Worm (Caenorhabditis elegans) whole organism, L3 larva: ENCODE data around the gene srz-96.

ENCODE experiments used
- R02D3.7 ChIP-seq: fragments of 150-350 bp; optimal IDR thresholded peaks from 2 replicates; lab custom pipeline; 2014; ENCODE audit warnings: missing biosample characterization, missing genetic modification characterization
- ZK546.5 ChIP-seq: sonication (generic microtip); optimal IDR thresholded peaks from 2 replicates; lab custom pipeline; 2017; ENCODE audit warnings: missing biosample characterization, missing genetic modification characterization
- aly-2 ChIP-seq: fragments of 150-350 bp; optimal IDR thresholded peaks from 2 replicates; lab custom pipeline; 2014; ENCODE audit warnings: missing biosample characterization, missing genetic modification characterization
- ama-1 ChIP-seq: fragments of 150-350 bp; optimal IDR thresholded peaks from 2 replicates; lab custom pipeline; 2018
- ceh-16 ChIP-seq: sonication (generic microtip); optimal IDR thresholded peaks from 2 replicates; lab custom pipeline; 2017; ENCODE audit warnings: missing biosample characterization, missing genetic modification characterization
- ceh-28 ChIP-seq: fragments of 150-350 bp; optimal IDR thresholded peaks from 2 replicates; lab custom pipeline; 2014; ENCODE audit warnings: missing biosample characterization, missing genetic modification reagents, missing genetic modification characterization
- ceh-9 ChIP-seq: sonication (generic microtip); optimal IDR thresholded peaks from 2 replicates; lab custom pipeline; 2018; ENCODE audit warnings: missing biosample characterization, missing genetic modification characterization
- daf-12 ChIP-seq: fragments of 150-350 bp; optimal IDR thresholded peaks from 2 replicates; lab custom pipeline; 2014; ENCODE audit warnings: missing biosample characterization, missing genetic modification reagents, missing genetic modification characterization
- egl-27 ChIP-seq: sonication (generic microtip); optimal IDR thresholded peaks from 4 replicates; lab custom pipeline; 2017; ENCODE audit warnings: missing biosample characterization, missing genetic modification reagents, missing genetic modification characterization
- elt-2 ChIP-seq: sonication (generic microtip); optimal IDR thresholded peaks from 2 replicates; lab custom pipeline; 2016; ENCODE audit warnings: missing genetic modification reagents, mild to moderate bottlenecking, missing genetic modification characterization, missing compliant biosample characterization
- elt-3 ChIP-seq, 3 experiments: fragments of 150-350 bp in 1 of 3; sonication (generic microtip) in 2 of 3; optimal IDR thresholded peaks; 2 replicates in 2 of 3; 4 replicates in 1 of 3; lab custom pipeline; 2014 to 2017; ENCODE audit warnings: missing biosample characterization in 3 of 3, missing genetic modification characterization in 3 of 3
- eor-1 ChIP-seq, 2 experiments: fragments of 150-350 bp; optimal IDR thresholded peaks; 2 replicates each; lab custom pipeline; 2014 to 2018; ENCODE audit warnings: missing biosample characterization in 2 of 2, missing genetic modification characterization in 2 of 2
- fkh-10 ChIP-seq: sonication (generic microtip); optimal IDR thresholded peaks from 2 replicates; lab custom pipeline; 2017; ENCODE audit warnings: missing biosample characterization, missing genetic modification reagents, missing genetic modification characterization
- fkh-2 ChIP-seq: fragments of 150-350 bp; optimal IDR thresholded peaks from 2 replicates; lab custom pipeline; 2014; ENCODE audit warnings: missing biosample characterization, missing genetic modification reagents, missing genetic modification characterization
- fos-1 ChIP-seq: fragments of 150-350 bp; optimal IDR thresholded peaks from 2 replicates; lab custom pipeline; 2014; ENCODE audit warnings: missing biosample characterization, missing genetic modification characterization
- hmg-11 ChIP-seq: sonication (generic microtip); optimal IDR thresholded peaks from 2 replicates; lab custom pipeline; 2016; ENCODE audit warnings: missing genetic modification characterization, missing compliant biosample characterization
- jun-1 ChIP-seq: fragments of 150-350 bp; optimal IDR thresholded peaks from 2 replicates; lab custom pipeline; 2014; ENCODE audit warnings: missing biosample characterization, missing genetic modification reagents, missing genetic modification characterization
- lin-15B ChIP-seq: fragments of 150-350 bp; optimal IDR thresholded peaks from 2 replicates; lab custom pipeline; 2014; ENCODE audit warnings: missing biosample characterization, missing genetic modification characterization
- lin-39 ChIP-seq: fragments of 150-350 bp; optimal IDR thresholded peaks from 2 replicates; lab custom pipeline; 2018; ENCODE audit warnings: missing biosample characterization, missing genetic modification reagents, missing genetic modification characterization
- lsy-12 ChIP-seq: sonication (generic microtip); optimal IDR thresholded peaks from 2 replicates; lab custom pipeline; 2016; ENCODE audit warnings: mild to moderate bottlenecking, missing genetic modification characterization, missing compliant biosample characterization
- mdl-1 ChIP-seq: fragments of 150-350 bp; optimal IDR thresholded peaks from 2 replicates; lab custom pipeline; 2014; ENCODE audit warnings: missing biosample characterization, missing genetic modification characterization
- nfya-1 ChIP-seq: sonication (generic microtip); optimal IDR thresholded peaks from 2 replicates; lab custom pipeline; 2017; ENCODE audit warnings: missing genetic modification characterization, mild to moderate bottlenecking, missing compliant biosample characterization, antibody characterized with exemption, moderate library complexity; ENCODE audit not compliant: insufficient read depth
- nhr-11 ChIP-seq: fragments of 150-350 bp; optimal IDR thresholded peaks from 2 replicates; lab custom pipeline; 2014; ENCODE audit warnings: missing biosample characterization, missing genetic modification characterization
- nhr-12 ChIP-seq: fragments of 150-350 bp; optimal IDR thresholded peaks from 2 replicates; lab custom pipeline; 2014; ENCODE audit warnings: missing biosample characterization, missing genetic modification characterization
- nhr-23 ChIP-seq: fragments of 150-350 bp; optimal IDR thresholded peaks from 2 replicates; lab custom pipeline; 2014; ENCODE audit warnings: missing biosample characterization, missing genetic modification reagents, missing genetic modification characterization
- nhr-237 ChIP-seq: fragments of 150-350 bp; optimal IDR thresholded peaks from 2 replicates; lab custom pipeline; 2014; ENCODE audit warnings: missing biosample characterization, missing genetic modification characterization
- nhr-25 ChIP-seq: sonication (generic microtip); optimal IDR thresholded peaks from 2 replicates; lab custom pipeline; 2017; ENCODE audit warnings: missing biosample characterization, missing genetic modification characterization
- nhr-28 ChIP-seq: fragments of 150-350 bp; optimal IDR thresholded peaks from 2 replicates; lab custom pipeline; 2014; ENCODE audit warnings: missing biosample characterization, missing genetic modification characterization
- nhr-43 ChIP-seq: sonication (generic microtip); optimal IDR thresholded peaks from 2 replicates; lab custom pipeline; 2016; ENCODE audit warnings: mild to moderate bottlenecking, missing genetic modification characterization, missing compliant biosample characterization; ENCODE audit not compliant: poor library complexity, severe bottlenecking
- nhr-76 ChIP-seq: fragments of 150-350 bp; sonication (generic microtip); optimal IDR thresholded peaks from 5 replicates; lab custom pipeline; 2014; ENCODE audit warnings: missing biosample characterization, missing genetic modification characterization
- nhr-77 ChIP-seq: fragments of 150-350 bp; optimal IDR thresholded peaks from 2 replicates; lab custom pipeline; 2014; ENCODE audit warnings: missing biosample characterization, missing genetic modification characterization
- pha-4 ChIP-seq: fragments of 150-350 bp; optimal IDR thresholded peaks from 2 replicates; lab custom pipeline; 2014; ENCODE audit warnings: missing biosample characterization, missing genetic modification reagents, missing genetic modification characterization
- pqm-1 ChIP-seq: fragments of 150-350 bp; optimal IDR thresholded peaks from 2 replicates; lab custom pipeline; 2017; ENCODE audit warnings: missing biosample characterization, missing genetic modification characterization, inconsistent platforms
- sea-2 ChIP-seq: fragments of 150-350 bp; sonication (generic microtip); optimal IDR thresholded peaks from 4 replicates; lab custom pipeline; 2014; ENCODE audit warnings: missing biosample characterization, missing genetic modification reagents, missing genetic modification characterization
- skn-1 ChIP-seq: fragments of 150-350 bp; optimal IDR thresholded peaks from 2 replicates; lab custom pipeline; 2014; ENCODE audit warnings: missing biosample characterization, missing genetic modification characterization
- snpc-4 ChIP-seq: fragments of 150-350 bp; optimal IDR thresholded peaks from 2 replicates; lab custom pipeline; 2014; ENCODE audit warnings: missing biosample characterization, missing genetic modification characterization
- tbx-2 ChIP-seq: sonication (generic microtip); optimal IDR thresholded peaks from 2 replicates; lab custom pipeline; 2016; ENCODE audit warnings: mild to moderate bottlenecking, missing genetic modification characterization, missing compliant biosample characterization
- unc-39 ChIP-seq: sonication (generic microtip); optimal IDR thresholded peaks from 4 replicates; lab custom pipeline; 2017; ENCODE audit warnings: missing biosample characterization, missing genetic modification characterization
- unc-62 ChIP-seq: fragments of 150-350 bp; sonication (generic microtip); optimal IDR thresholded peaks from 4 replicates; lab custom pipeline; 2014; ENCODE audit warnings: missing biosample characterization, missing genetic modification reagents, missing genetic modification characterization
- zag-1 ChIP-seq: fragments of 150-350 bp; optimal IDR thresholded peaks from 2 replicates; lab custom pipeline; 2014; ENCODE audit warnings: missing biosample characterization, missing genetic modification characterization
- ztf-11 ChIP-seq: fragments of 150-350 bp; optimal IDR thresholded peaks from 2 replicates; lab custom pipeline; 2014; ENCODE audit warnings: missing biosample characterization, missing genetic modification characterization
- ztf-4 ChIP-seq: fragments of 150-350 bp; optimal IDR thresholded peaks from 2 replicates; lab custom pipeline; 2014; ENCODE audit warnings: missing biosample characterization, missing genetic modification characterization

srz-96 gene

DNA sequence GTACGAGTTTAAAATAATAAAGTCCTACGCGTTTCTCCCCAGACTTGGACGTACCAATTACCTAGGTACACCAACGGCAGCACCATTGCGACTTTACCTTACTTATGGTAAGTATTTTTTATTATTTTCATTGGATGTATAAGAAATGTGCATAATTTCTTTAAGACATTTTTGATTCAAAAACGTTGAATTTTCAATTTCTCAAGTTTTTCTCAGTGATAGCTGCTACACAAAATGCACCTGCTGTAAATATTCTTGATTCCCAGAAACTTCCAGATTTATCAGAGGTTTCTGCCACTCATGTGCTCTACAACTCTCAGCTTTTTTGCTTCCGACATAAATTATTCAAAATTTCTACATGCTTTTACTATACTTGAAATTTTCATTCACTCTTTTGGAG, 17.0 kb upstream of the srz-96 start, which contains the start of gene srh-159:
TSS of gene srh-159 (plus strand) at position 301 of the 400 bp plus-strand sequence.
- TF ChIP-seq R02D3.7 (tag; lab: Kevin White, UChicago) = no peak
- TF ChIP-seq elt-2 (tag; lab: Kevin White, UChicago) = no peak
- no peak for TF ChIP-seq ztf-11 (tag; lab: Kevin White, UChicago)
- TF ChIP-seq ZK546.5 (tag; lab: Kevin White, UChicago) = no peak
- TF ChIP-seq nhr-28 (tag; lab: Kevin White, UChicago) = no peak
- TF ChIP-seq elt-3 (tag; optimal IDR thresholded peaks at IDR 0.05; lab: Kevin White, UChicago) = no peak
- no peak for TF ChIP-seq eor-1 (tag; optimal IDR thresholded peaks at IDR 0.05; lab: Kevin White, UChicago)
- no peak for TF ChIP-seq ceh-9
- no peak for TF ChIP-seq unc-39 (tag; lab: Kevin White, UChicago)
- TF ChIP-seq ceh-16 (tag; lab: Kevin White, UChicago) = no peak
- no peak for TF ChIP-seq nhr-11 (tag; lab: Kevin White, UChicago)
- no peak for TF ChIP-seq aly-2 (tag; lab: Kevin White, UChicago)

DNA sequence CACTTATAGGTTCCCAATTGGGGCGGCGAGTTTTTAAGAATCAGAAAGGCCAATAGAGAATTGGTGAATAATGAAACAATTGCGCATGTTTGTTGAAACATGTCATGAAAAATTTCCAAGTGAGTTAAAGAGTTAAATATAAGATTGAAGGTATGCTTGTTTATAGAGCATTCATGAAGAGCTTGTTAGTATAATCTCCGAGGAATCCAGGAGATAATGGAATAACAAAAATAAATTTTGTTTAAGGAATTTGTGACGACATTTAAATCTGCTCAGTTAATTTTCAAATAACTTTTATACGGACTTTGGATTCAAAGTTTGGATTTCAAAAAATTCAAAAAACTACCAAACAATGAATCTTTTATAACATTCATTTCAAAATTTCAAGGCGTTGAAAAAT, 8.6 kb upstream of the srz-96 start, which contains the start of gene str-199:
TSS of gene str-199 (minus strand) at position 101 of the 400 bp plus-strand sequence.
- TF ChIP-seq fkh-10 (GFP tag; lab: Kevin White, UChicago) (no peak), unc-39 (tag; lab: Kevin White, UChicago) (no peak), ztf-11 (tag; lab: Kevin White, UChicago) (no peak), skn-1 (tag; lab: Kevin White, UChicago) (no peak), lin-15B (tag; lab: Kevin White, UChicago) (no peak), ceh-16 (tag; lab: Kevin White, UChicago) (no peak), ztf-4 (no peak), fkh-2 (no peak), lsy-12 (tag; lab: Kevin White, UChicago) (no peak), sea-2 (no peak), nhr-28 (tag; lab: Kevin White, UChicago) (no peak), nhr-237 (tag; lab: Kevin White, UChicago) (no peak), nhr-43 (no peak), elt-2 (tag; lab: Kevin White, UChicago) (no peak), nhr-11 (tag; lab: Kevin White, UChicago) (no peak), ZK546.5 (tag; lab: Kevin White, UChicago) (no peak), jun-1 (tag; lab: Kevin White, UChicago) (no peak), eor-1 (tag; optimal IDR thresholded peaks at IDR 0.05; lab: Kevin White, UChicago) (no peak), daf-12 (tag; lab: Kevin White, UChicago) (no peak), lin-39 (tag; lab: Kevin White, UChicago) (no peak)

DNA sequence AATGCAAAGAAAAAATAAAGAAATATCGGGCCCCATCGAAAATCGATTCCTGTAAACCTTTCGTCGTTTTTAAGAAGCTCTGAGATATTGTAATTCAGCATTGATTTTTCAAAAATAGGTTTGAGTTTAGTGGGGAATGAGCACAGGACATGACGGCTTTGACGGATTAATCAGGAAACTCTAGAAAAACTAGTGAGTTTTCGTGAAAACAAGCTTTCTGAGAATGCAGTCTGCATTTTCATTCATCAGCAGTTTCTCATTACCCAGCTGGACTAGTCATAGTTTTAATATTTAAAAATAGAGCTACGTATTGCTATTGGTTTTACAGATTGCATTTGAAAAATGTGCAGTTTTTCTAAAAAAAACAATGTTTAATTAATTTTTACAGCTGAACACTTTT, 6.8 kb upstream of the srz-96 start, which contains the start of gene srz-47:
TSS of gene srz-47 (minus strand) at position 101 of the 400 bp plus-strand sequence.
- TF ChIP-seq nhr-43 (no peak), pha-4 (tag; lab: Kevin White, UChicago) (no peak), pqm-1 (tag; lab: Kevin White, UChicago) (no peak), ama-1 (no peak), ZK546.5 (tag; lab: Kevin White, UChicago) (no peak), elt-3 (tag; optimal IDR thresholded peaks at IDR 0.05; lab: Kevin White, UChicago) (no peak), ztf-4 (no peak), tbx-2 (tag; lab: Kevin White, UChicago) (no peak), nhr-23 (no peak), eor-1 (tag; optimal IDR thresholded peaks at IDR 0.05; lab: Kevin White, UChicago) (no peak), fkh-10 (GFP tag; lab: Kevin White, UChicago) (no peak), fkh-2 (no peak), nhr-25 (no peak), hmg-11 (no peak), snpc-4 (tag; lab: Kevin White, UChicago) (no peak), zag-1 (tag; lab: Kevin White, UChicago) (no peak), mdl-1 (no peak), nhr-12 (tag; lab: Kevin White, UChicago) (no peak), nhr-76 (tag; lab: Kevin White, UChicago) (no peak)
- TF ChIP-seq, all 47 proteins: peak for 0

DNA sequence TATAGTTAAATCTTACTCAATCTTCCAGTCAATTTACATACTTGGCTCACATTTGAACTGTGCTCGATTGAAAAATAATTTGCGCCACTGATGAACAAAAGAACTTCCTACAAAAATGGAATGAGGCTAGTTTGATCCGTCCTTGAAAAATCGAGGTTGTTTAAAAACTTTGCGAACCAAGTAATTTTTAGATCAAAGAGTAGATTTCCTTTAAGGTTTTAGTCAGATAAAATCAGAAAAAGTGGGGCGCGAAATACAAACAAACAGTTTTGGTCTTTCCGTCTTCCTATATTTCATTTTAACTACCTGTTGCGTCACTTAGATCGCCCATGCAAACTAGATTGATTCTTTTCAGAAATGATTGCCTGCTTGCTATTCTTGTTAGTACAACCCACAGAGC, 2.8 kb downstream of the srz-96 start, which contains the start of gene Y68A4A.10:
TSS of gene Y68A4A.10 (plus strand) at position 301 of the 400 bp plus-strand sequence.
- TF ChIP-seq egl-27 (tag; lab: Kevin White, UChicago) (no peak), mdl-1 (no peak), nhr-77 (tag; lab: Kevin White, UChicago) (no peak), aly-2 (tag; lab: Kevin White, UChicago) (no peak), ztf-11 (tag; lab: Kevin White, UChicago) (no peak), ceh-28 (no peak), nhr-76 (tag; lab: Kevin White, UChicago) (no peak), fos-1 (no peak), ama-1 (no peak), ZK546.5 (tag; lab: Kevin White, UChicago) (no peak), nfya-1 (tag; lab: Kevin White, UChicago) (no peak), unc-62 (GFP tag; lab: Kevin White, UChicago) (no peak), lsy-12 (tag; lab: Kevin White, UChicago) (no peak), R02D3.7 (tag; lab: Kevin White, UChicago) (no peak)
